Fruit fly (Drosophila melanogaster): Measurements from ENCODE around the gene CG2444.

CG2444 gene

DNA sequence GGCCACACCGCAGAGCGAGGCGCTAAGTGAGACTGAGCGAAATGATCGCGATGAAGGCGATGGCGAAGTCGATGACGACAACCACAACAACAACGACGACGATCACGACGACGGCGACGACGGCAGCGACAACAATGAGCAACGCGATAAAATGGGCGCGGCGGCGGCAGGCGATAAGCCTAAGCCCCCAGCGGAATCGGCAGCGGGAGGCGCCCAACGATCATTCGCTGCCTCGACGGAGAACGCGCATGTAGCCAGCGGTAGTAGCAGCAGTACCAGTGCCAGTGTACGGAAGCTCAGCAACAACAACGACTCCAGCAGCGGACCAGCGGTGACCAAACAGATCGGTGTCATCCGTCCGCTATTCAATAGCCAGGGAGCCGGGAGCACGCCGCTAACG lies 21.6 kb downstream of the CG2444 start:
- TF ChIP-seq Dfd (GFP tag; optimal IDR thresholded peaks at IDR 0.05) = no peak
- TF ChIP-seq N (GFP tag; optimal IDR thresholded peaks at IDR 0.05) = no peak
- TF ChIP-seq fru (GFP tag; optimal IDR thresholded peaks at IDR 0.05) = peak; percentile 36
- TF ChIP-seq rgr (GFP tag; optimal IDR thresholded peaks at IDR 0.05) = peak; percentile 40
- TF ChIP-seq HLH106 (tag; optimal IDR thresholded peaks at IDR 0.05) = no peak
- TF ChIP-seq h (GFP tag; optimal IDR thresholded peaks at IDR 0.05) = peak; percentile 52
- TF ChIP-seq Dif (GFP tag; optimal IDR thresholded peaks at IDR 0.05; ENCODE audit: partially characterized antibody) = peak; percentile 71
- peak; percentile 24 for TF ChIP-seq Hr83 (GFP tag; optimal IDR thresholded peaks at IDR 0.05; ENCODE audit: poor library complexity, severe bottlenecking)
- TF ChIP-seq ey (GFP tag; optimal IDR thresholded peaks at IDR 0.05) = no peak
- no peak for TF ChIP-seq Mio (GFP tag; optimal IDR thresholded peaks at IDR 0.05)
- TF ChIP-seq br (GFP tag; optimal IDR thresholded peaks at IDR 0.05) = peak; percentile 12
- peak; percentile 32 for TF ChIP-seq Sp1 (GFP tag; optimal IDR thresholded peaks at IDR 0.05)
- TF ChIP-seq Rel (GFP tag; optimal IDR thresholded peaks at IDR 0.05) = no peak
- TF ChIP-seq Rel (tag; optimal IDR thresholded peaks at IDR 0.05) = peak; percentile 60
- no peak for TF ChIP-seq Vsx2 (GFP tag; optimal IDR thresholded peaks at IDR 0.05; ENCODE audit: partially characterized antibody)
- TF ChIP-seq Hnf4 (GFP tag; optimal IDR thresholded peaks at IDR 0.05) = no peak
- peak in 1 of 2 experiments; percentile 15 for TF ChIP-seq dl (GFP tag; optimal IDR thresholded peaks at IDR 0.05; ENCODE audit: insufficient read depth in 1 of 2, partially characterized antibody in 2 of 2)
- TF ChIP-seq usp (GFP tag; optimal IDR thresholded peaks at IDR 0.05) = no peak

DNA sequence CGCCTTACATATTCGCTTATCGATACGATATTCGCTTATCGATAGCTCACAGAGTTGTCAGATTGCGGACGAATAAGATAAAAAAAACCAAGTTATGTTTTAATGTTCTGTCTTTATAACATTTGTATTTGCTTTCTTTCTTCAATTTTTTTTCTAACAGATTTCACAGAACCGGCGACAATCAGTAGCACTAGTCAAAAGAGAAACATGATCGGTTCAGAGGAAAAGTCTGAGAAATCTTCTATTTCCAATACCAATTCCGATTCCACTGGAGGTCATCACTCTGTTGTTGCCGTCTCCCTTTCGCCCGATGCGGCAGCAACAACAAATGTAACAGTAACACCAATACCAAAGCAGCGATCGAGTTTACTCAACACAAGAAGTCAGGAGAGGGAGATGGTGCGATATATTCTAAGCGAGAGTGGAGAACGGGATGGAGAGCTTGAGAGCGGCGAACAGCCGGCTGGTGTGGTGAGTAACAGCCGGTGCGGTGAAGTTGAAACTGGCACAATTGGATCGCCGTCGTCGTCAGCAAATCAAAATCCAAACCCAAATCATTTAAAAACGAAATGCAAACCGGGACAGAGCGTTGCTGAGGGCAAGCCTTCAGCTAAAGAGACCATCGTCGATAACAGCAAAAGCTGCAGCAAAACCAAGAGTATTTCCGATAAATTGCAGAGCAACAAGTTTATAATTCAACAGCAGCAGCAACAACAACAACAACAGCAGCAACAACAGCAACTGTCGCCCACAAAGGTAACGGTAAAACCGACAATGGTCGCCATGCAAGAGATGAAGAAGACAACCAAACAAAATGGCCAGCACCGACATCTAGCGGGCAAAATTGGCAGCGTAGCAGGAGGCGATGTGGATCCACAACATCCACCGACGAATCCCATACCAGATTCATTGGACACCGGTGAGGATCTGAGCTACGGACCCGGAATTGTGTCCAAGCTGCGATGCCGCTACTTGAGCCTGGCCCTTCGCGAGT lies 23.2 kb downstream of the CG2444 start:
- TF ChIP-seq br (GFP tag; optimal IDR thresholded peaks at IDR 0.05) = peak; percentile 53
- peak; percentile 13 for TF ChIP-seq Jra (GFP tag; optimal IDR thresholded peaks at IDR 0.05)
- TF ChIP-seq pan (optimal IDR thresholded peaks at IDR 0.05) = no peak
- no peak for TF ChIP-seq Abd-B (GFP tag; optimal IDR thresholded peaks at IDR 0.05)
- peak; percentile 15 for TF ChIP-seq OdsH (GFP tag; optimal IDR thresholded peaks at IDR 0.05)
- peak; percentile 67 for TF ChIP-seq CG9705 (GFP tag; optimal IDR thresholded peaks at IDR 0.05)
- no peak for TF ChIP-seq Vsx2 (GFP tag; optimal IDR thresholded peaks at IDR 0.05; ENCODE audit: partially characterized antibody)
- TF ChIP-seq Hnf4 (GFP tag; optimal IDR thresholded peaks at IDR 0.05) = peak; percentile 36
- TF ChIP-seq GATAd (GFP tag; optimal IDR thresholded peaks at IDR 0.05) = no peak
- TF ChIP-seq sage (GFP tag; optimal IDR thresholded peaks at IDR 0.05) = peak; percentile 44
- TF ChIP-seq N (GFP tag; optimal IDR thresholded peaks at IDR 0.05) = no peak
- TF ChIP-seq Dif (GFP tag; optimal IDR thresholded peaks at IDR 0.05; ENCODE audit: partially characterized antibody) = peak; percentile 93
- peak; percentile 59 to 76 for TF ChIP-seq foxo (GFP tag; optimal IDR thresholded peaks at IDR 0.05)
- TF ChIP-seq h (GFP tag; optimal IDR thresholded peaks at IDR 0.05) = peak; percentile 69
- TF ChIP-seq Hr83 (GFP tag; optimal IDR thresholded peaks at IDR 0.05; ENCODE audit: poor library complexity, severe bottlenecking) = peak; percentile 50
- no peak for TF ChIP-seq Myc (optimal IDR thresholded peaks at IDR 0.05)
- TF ChIP-seq CrebA (GFP tag; optimal IDR thresholded peaks at IDR 0.05; ENCODE audit: borderline replicate concordance) = no peak
- TF ChIP-seq sv (GFP tag; optimal IDR thresholded peaks at IDR 0.05) = peak; percentile 13
- TF ChIP-seq fru (GFP tag; optimal IDR thresholded peaks at IDR 0.05) = peak; percentile 100
- TF ChIP-seq tai (GFP tag; optimal IDR thresholded peaks at IDR 0.05) = peak; percentile 72
- TF ChIP-seq Rel (GFP tag; optimal IDR thresholded peaks at IDR 0.05) = peak; percentile 17
- TF ChIP-seq Rel (tag; optimal IDR thresholded peaks at IDR 0.05) = peak; percentile 25
- TF ChIP-seq dsf (GFP tag; optimal IDR thresholded peaks at IDR 0.05; ENCODE audit: borderline replicate concordance) = no peak
- TF ChIP-seq jim (GFP tag; optimal IDR thresholded peaks at IDR 0.05) = no peak
- peak; percentile 72 for TF ChIP-seq psq (GFP tag; optimal IDR thresholded peaks at IDR 0.05)
- no peak for TF ChIP-seq Hr78 (GFP tag; optimal IDR thresholded peaks at IDR 0.05)
- TF ChIP-seq ey (GFP tag; optimal IDR thresholded peaks at IDR 0.05) = peak; percentile 75
- TF ChIP-seq lola (GFP tag; optimal IDR thresholded peaks at IDR 0.05) = no peak
- TF ChIP-seq brk (GFP tag; optimal IDR thresholded peaks at IDR 0.05) = no peak
- TF ChIP-seq HLH106 (tag; optimal IDR thresholded peaks at IDR 0.05) = peak; percentile 77
- no peak for TF ChIP-seq Mio (GFP tag; optimal IDR thresholded peaks at IDR 0.05)
- peak; percentile 60 for TF ChIP-seq Sp1 (GFP tag; optimal IDR thresholded peaks at IDR 0.05)
- TF ChIP-seq CG32264 (GFP tag; optimal IDR thresholded peaks at IDR 0.05) = no peak
- peak; percentile 48 for TF ChIP-seq dmrt93B (GFP tag; optimal IDR thresholded peaks at IDR 0.05)
- no peak for TF ChIP-seq Dfd (GFP tag; optimal IDR thresholded peaks at IDR 0.05)
- peak; percentile 77 to 92 for TF ChIP-seq dl (GFP tag; optimal IDR thresholded peaks at IDR 0.05; ENCODE audit: insufficient read depth in 1 of 2, partially characterized antibody in 2 of 2)
- no peak for TF ChIP-seq usp (GFP tag; optimal IDR thresholded peaks at IDR 0.05)
- TF ChIP-seq rgr (GFP tag; optimal IDR thresholded peaks at IDR 0.05) = peak; percentile 72
- peak; percentile 72 for TF ChIP-seq woc (GFP tag; optimal IDR thresholded peaks at IDR 0.05)

Data from whole organism, wandering third instar larva.